Worm (Caenorhabditis elegans) whole organism, midembryonic: ENCODE measurements around the gene pafo-1.

ENCODE experiments used
- T22C8.4 ChIP-seq: fragments of 200-800 bp; sonication (Bioruptor generic); IDR thresholded peaks from 2 replicates; pipeline ENCODE4 v1.3.6; 2022; ENCODE audit warnings: missing genetic modification characterization, missing compliant biosample characterization
- klf-2 ChIP-seq: fragments of 200-800 bp; sonication (Bioruptor generic); conservative IDR thresholded peaks from 2 replicates; pipeline ENCODE4 v1.3.6; 2022; ENCODE audit warnings: missing genetic modification reagents, missing genetic modification characterization, missing compliant biosample characterization
- med-1 ChIP-seq: sonication (generic microtip); optimal IDR thresholded peaks from 2 replicates; lab custom pipeline; 2017; ENCODE audit warnings: missing genetic modification characterization, mild to moderate bottlenecking, missing compliant biosample characterization, antibody characterized with exemption, missing genetic modification reagents; ENCODE audit not compliant: insufficient read depth
- tab-1 ChIP-seq: fragments of 200-800 bp; sonication (Bioruptor generic); IDR thresholded peaks from 2 replicates; pipeline ENCODE4 v1.3.6; 2022; ENCODE audit warnings: missing genetic modification characterization, missing compliant biosample characterization
- ztf-29 ChIP-seq: fragments of 200-800 bp; sonication (Bioruptor generic); IDR thresholded peaks from 2 replicates; pipeline ENCODE4 v1.3.6; 2022; ENCODE audit warnings: missing genetic modification reagents, missing genetic modification characterization, missing compliant biosample characterization

DNA sequence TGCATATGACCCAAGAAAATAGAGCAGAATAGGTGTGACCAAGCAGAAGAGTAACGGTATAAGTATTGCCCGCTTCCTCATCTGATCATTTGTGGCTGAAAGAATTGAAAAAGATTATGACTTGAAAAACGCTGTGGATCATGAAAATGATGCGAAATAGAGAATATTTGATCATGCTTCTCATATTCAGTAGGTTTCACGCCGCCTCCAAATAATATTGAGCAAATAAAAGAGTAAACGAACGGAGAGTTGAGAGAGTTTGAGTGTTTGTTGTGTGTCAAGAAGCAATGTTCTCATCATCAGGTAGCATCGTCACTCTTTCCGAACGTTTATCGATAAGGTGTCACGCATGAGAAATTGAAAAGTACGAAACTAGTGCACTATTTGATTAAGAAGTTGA, 25.2 kb upstream of the pafo-1 start, which contains the start of gene htrl-1:
- no peak for TF ChIP-seq klf-2 (GFP tag; lab: Robert Waterston, UW)
- no peak for TF ChIP-seq T22C8.4
- no peak for TF ChIP-seq tab-1
- no peak for TF ChIP-seq ztf-29
- TF ChIP-seq med-1 (GFP tag; lab: Kevin White, UChicago): no peak
